Fruit fly (Drosophila melanogaster) whole organism, embryonic: ENCODE results near the gene CG43052.
A peak's percentile ranks its signal among the peaks of the same experiment; 100 is the strongest.

ENCODE experiments used
- Antp ChIP-seq: fragments of 200-800 bp; sonication (Bioruptor generic); optimal IDR thresholded peaks from 3 replicates; lab custom pipeline; 2016; ENCODE audit warnings: missing biosample characterization, missing genetic modification characterization
- CG10267 ChIP-seq: fragments of 200-800 bp; sonication (Bioruptor generic); optimal IDR thresholded peaks from 2 replicates; lab custom pipeline; 2018; ENCODE audit warnings: missing biosample characterization, mild to moderate bottlenecking, missing genetic modification characterization, moderate library complexity
- CG10654 ChIP-seq: fragments of 200-800 bp; sonication (Bioruptor generic); optimal IDR thresholded peaks from 2 replicates; lab custom pipeline; 2016; ENCODE audit warnings: missing biosample characterization, missing genetic modification characterization
- CG12659 ChIP-seq: fragments of 200-800 bp; sonication (Bioruptor generic); optimal IDR thresholded peaks from 3 replicates; lab custom pipeline; 2017; ENCODE audit warnings: mild to moderate bottlenecking, missing biosample characterization, missing genetic modification reagents, missing genetic modification characterization
- CG13296 ChIP-seq: fragments of 200-800 bp; sonication (Bioruptor generic); optimal IDR thresholded peaks from 3 replicates; lab custom pipeline; 2018; ENCODE audit warnings: missing biosample characterization, mild to moderate bottlenecking, missing genetic modification characterization
- CG14050 ChIP-seq: fragments of 200-800 bp; sonication (Bioruptor generic); IDR thresholded peaks from 3 replicates; pipeline ENCODE4 v1.3.6; 2022; ENCODE audit warnings: missing biosample characterization, missing genetic modification characterization
- CG14860 ChIP-seq: fragments of 200-800 bp; sonication (Bioruptor generic); IDR thresholded peaks from 3 replicates; pipeline ENCODE4 v1.3.6; 2022; ENCODE audit warnings: missing biosample characterization, missing genetic modification characterization; ENCODE audit not compliant: partially characterized antibody
- CG15514 ChIP-seq: fragments of 200-800 bp; sonication (Bioruptor generic); optimal IDR thresholded peaks from 3 replicates; lab custom pipeline; 2017; ENCODE audit warnings: missing biosample characterization, missing genetic modification characterization, mild to moderate bottlenecking, moderate library complexity, missing genetic modification reagents
- CG17359 ChIP-seq: fragments of 200-800 bp; sonication (Bioruptor generic); optimal IDR thresholded peaks from 3 replicates; lab custom pipeline; 2018; ENCODE audit warnings: missing biosample characterization, mild to moderate bottlenecking, missing genetic modification characterization, moderate library complexity
- CG2199 ChIP-seq: fragments of 200-800 bp; sonication (Bioruptor generic); IDR thresholded peaks from 3 replicates; pipeline ENCODE4 v1.3.6; 2022; ENCODE audit warnings: missing biosample characterization, missing genetic modification characterization
- CG2202 ChIP-seq: fragments of 200-800 bp; sonication (Bioruptor generic); optimal IDR thresholded peaks from 2 replicates; lab custom pipeline; 2018; ENCODE audit warnings: missing biosample characterization, mild to moderate bottlenecking, missing genetic modification characterization
- CG3163 ChIP-seq: fragments of 200-800 bp; sonication (Bioruptor generic); optimal IDR thresholded peaks from 3 replicates; lab custom pipeline; 2016; ENCODE audit warnings: missing biosample characterization, missing genetic modification characterization
- CG33557 ChIP-seq: fragments of 200-800 bp; sonication (Bioruptor generic); optimal IDR thresholded peaks from 2 replicates; lab custom pipeline; 2019; ENCODE audit warnings: missing biosample characterization, mild to moderate bottlenecking, missing genetic modification characterization, moderate library complexity
- CG3995 ChIP-seq: fragments of 200-800 bp; sonication (Bioruptor generic); optimal IDR thresholded peaks from 3 replicates; lab custom pipeline; 2016; ENCODE audit warnings: missing biosample characterization, missing genetic modification characterization
- CG4404 ChIP-seq: fragments of 200-800 bp; sonication (Bioruptor generic); IDR thresholded peaks from 2 replicates; pipeline ENCODE4 v1.3.6; 2022; ENCODE audit warnings: missing biosample characterization, missing genetic modification characterization
- CG4854 ChIP-seq: fragments of 200-800 bp; sonication (Bioruptor generic); optimal IDR thresholded peaks from 2 replicates; lab custom pipeline; 2016; ENCODE audit warnings: missing biosample characterization, missing genetic modification characterization, inconsistent platforms
- CG8089 ChIP-seq: fragments of 200-800 bp; sonication (Bioruptor generic); optimal IDR thresholded peaks from 3 replicates; lab custom pipeline; 2016; ENCODE audit warnings: missing biosample characterization, missing genetic modification characterization
- CkIIα-i1 ChIP-seq: fragments of 200-800 bp; sonication (Bioruptor generic); IDR thresholded peaks from 2 replicates; pipeline ENCODE4 v1.3.6; 2022; ENCODE audit warnings: missing biosample characterization, missing genetic modification characterization
- Fer2 ChIP-seq: fragments of 200-800 bp; sonication (Bioruptor generic); optimal IDR thresholded peaks from 2 replicates; lab custom pipeline; 2018; ENCODE audit warnings: missing biosample characterization, mild to moderate bottlenecking, missing genetic modification characterization, moderate library complexity
- Hand ChIP-seq: fragments of 200-800 bp; sonication (Bioruptor generic); optimal IDR thresholded peaks from 2 replicates; lab custom pipeline; 2017; ENCODE audit warnings: mild to moderate bottlenecking, missing biosample characterization, missing genetic modification reagents, missing genetic modification characterization
- Hey ChIP-seq: fragments of 200-800 bp; sonication (Bioruptor generic); optimal IDR thresholded peaks from 3 replicates; lab custom pipeline; 2018; ENCODE audit warnings: missing biosample characterization, mild to moderate bottlenecking, missing genetic modification characterization
- HmgD ChIP-seq: fragments of 200-800 bp; sonication (Bioruptor generic); optimal IDR thresholded peaks from 3 replicates; lab custom pipeline; 2016; ENCODE audit warnings: missing biosample characterization, missing genetic modification characterization
- Hsf ChIP-seq: fragments of 200-800 bp; sonication (Bioruptor generic); optimal IDR thresholded peaks from 3 replicates; lab custom pipeline; 2016; ENCODE audit warnings: missing biosample characterization, missing genetic modification characterization
- MBD-R2 ChIP-seq: fragments of 200-800 bp; sonication (Bioruptor generic); IDR thresholded peaks from 2 replicates; pipeline ENCODE4 v1.3.6; 2022; ENCODE audit warnings: missing biosample characterization, missing genetic modification characterization
- Med ChIP-seq: fragments of 200-800 bp; sonication (Bioruptor generic); peaks from one replicate; lab custom pipeline; 2016; ENCODE audit warnings: missing biosample characterization, missing genetic modification characterization, mild to moderate bottlenecking, inconsistent platforms, moderate library complexity
- NC2α ChIP-seq: fragments of 200-800 bp; sonication (Bioruptor generic); optimal IDR thresholded peaks from 2 replicates; lab custom pipeline; 2016; ENCODE audit warnings: missing biosample characterization, missing genetic modification characterization
- Nf-YB ChIP-seq: fragments of 200-800 bp; sonication (Bioruptor generic); optimal IDR thresholded peaks from 3 replicates; lab custom pipeline; 2019; ENCODE audit warnings: missing biosample characterization, mild to moderate bottlenecking, missing genetic modification characterization, moderate library complexity
- Poxn ChIP-seq: fragments of 200-800 bp; sonication (Bioruptor generic); IDR thresholded peaks from 2 replicates; pipeline ENCODE4 v1.3.6; 2022; ENCODE audit warnings: missing biosample characterization, missing genetic modification characterization
- Side ChIP-seq: fragments of 200-800 bp; sonication (Bioruptor generic); optimal IDR thresholded peaks from 2 replicates; lab custom pipeline; 2016; ENCODE audit warnings: missing biosample characterization, missing genetic modification characterization
- Sin3A ChIP-seq: fragments of >200 bp; optimal IDR thresholded peaks from 2 replicates; lab custom pipeline; 2018
- Sox102F ChIP-seq: fragments of 200-800 bp; sonication (Bioruptor generic); optimal IDR thresholded peaks from 2 replicates; lab custom pipeline; 2018; ENCODE audit warnings: missing biosample characterization, mild to moderate bottlenecking, missing genetic modification characterization, moderate library complexity
- Sry-δ ChIP-seq: fragments of 200-800 bp; sonication (Bioruptor generic); optimal IDR thresholded peaks from 2 replicates; lab custom pipeline; 2016; ENCODE audit warnings: missing biosample characterization, missing genetic modification characterization
- abd-A ChIP-seq: fragments of 200-800 bp; sonication (Bioruptor generic); optimal IDR thresholded peaks from 3 replicates; lab custom pipeline; 2019; ENCODE audit warnings: missing biosample characterization, mild to moderate bottlenecking, missing genetic modification characterization, moderate library complexity
- al ChIP-seq: fragments of 200-800 bp; sonication (Bioruptor generic); IDR thresholded peaks from 2 replicates; pipeline ENCODE4 v1.3.6; 2022; ENCODE audit warnings: missing biosample characterization, missing genetic modification characterization
- ap ChIP-seq: fragments of 200-800 bp; sonication (Bioruptor generic); IDR thresholded peaks from 2 replicates; pipeline ENCODE4 v1.3.6; 2022; ENCODE audit warnings: missing biosample characterization, missing genetic modification characterization
- az2 ChIP-seq: fragments of 200-800 bp; sonication (Bioruptor generic); optimal IDR thresholded peaks from 3 replicates; lab custom pipeline; 2016; ENCODE audit warnings: missing biosample characterization, missing genetic modification characterization
- bowl ChIP-seq: fragments of 200-800 bp; sonication (Bioruptor generic); IDR thresholded peaks from 2 replicates; pipeline ENCODE4 v1.3.6; 2022; ENCODE audit warnings: missing biosample characterization, missing genetic modification characterization
- da ChIP-seq: fragments of 200-800 bp; sonication (Bioruptor generic); optimal IDR thresholded peaks from 2 replicates; lab custom pipeline; 2016; ENCODE audit warnings: missing biosample characterization, missing genetic modification characterization
- ems ChIP-seq: fragments of 200-800 bp; sonication (Bioruptor generic); optimal IDR thresholded peaks from 3 replicates; lab custom pipeline; 2016; ENCODE audit warnings: missing biosample characterization, missing genetic modification characterization
- ewg ChIP-seq: fragments of 200-800 bp; sonication (Bioruptor generic); optimal IDR thresholded peaks from 3 replicates; lab custom pipeline; 2017; ENCODE audit warnings: mild to moderate bottlenecking, missing biosample characterization, missing genetic modification reagents, missing genetic modification characterization
- fd3F ChIP-seq: fragments of 200-800 bp; sonication (Bioruptor generic); optimal IDR thresholded peaks from 2 replicates; lab custom pipeline; 2018; ENCODE audit warnings: missing biosample characterization, mild to moderate bottlenecking, missing genetic modification characterization, moderate library complexity
- lov ChIP-seq, 2 experiments: fragments of 200-800 bp in 1 of 2; fragments of >200 bp in 1 of 2; sonication (Bioruptor generic) in 1 of 2; IDR thresholded peaks in 1 of 2; optimal IDR thresholded peaks in 1 of 2; 2 replicates in 1 of 2; 3 replicates in 1 of 2; pipeline versions ENCODE4 v1.3.6 to Lab custom; 2017 to 2022; ENCODE audit warnings: missing biosample characterization in 1 of 2, missing genetic modification characterization in 1 of 2
- run ChIP-seq: fragments of 200-800 bp; sonication (Bioruptor generic); optimal IDR thresholded peaks from 3 replicates; lab custom pipeline; 2018; ENCODE audit warnings: missing biosample characterization, mild to moderate bottlenecking, missing genetic modification characterization
- sc ChIP-seq, 3 experiments: fragments of >200 bp in 2 of 3; fragments of 200-800 bp in 1 of 3; sonication (Bioruptor generic) in 1 of 3; optimal IDR thresholded peaks; 2 replicates in 2 of 3; 3 replicates in 1 of 3; lab custom pipeline; 2017; ENCODE audit warnings: mild to moderate bottlenecking in 1 of 3, missing biosample characterization in 1 of 3, missing genetic modification characterization in 1 of 3, missing genetic modification reagents in 1 of 3
- sisA ChIP-seq: fragments of 200-800 bp; sonication (Bioruptor generic); IDR thresholded peaks from 2 replicates; pipeline ENCODE4 v1.3.6; 2022; ENCODE audit warnings: missing biosample characterization, missing genetic modification characterization
- tap ChIP-seq: fragments of 200-800 bp; optimal IDR thresholded peaks from 3 replicates; lab custom pipeline; 2019; ENCODE audit warnings: missing biosample characterization, mild to moderate bottlenecking, missing genetic modification characterization, moderate library complexity
- trh ChIP-seq: fragments of 200-800 bp; sonication (Bioruptor generic); optimal IDR thresholded peaks from 2 replicates; lab custom pipeline; 2016; ENCODE audit warnings: missing biosample characterization, missing genetic modification characterization
- tup ChIP-seq: fragments of 200-800 bp; sonication (Bioruptor generic); optimal IDR thresholded peaks from 2 replicates; lab custom pipeline; 2016; ENCODE audit warnings: missing biosample characterization, mild to moderate bottlenecking, missing genetic modification characterization, moderate library complexity

The CG43052 gene

DNA sequence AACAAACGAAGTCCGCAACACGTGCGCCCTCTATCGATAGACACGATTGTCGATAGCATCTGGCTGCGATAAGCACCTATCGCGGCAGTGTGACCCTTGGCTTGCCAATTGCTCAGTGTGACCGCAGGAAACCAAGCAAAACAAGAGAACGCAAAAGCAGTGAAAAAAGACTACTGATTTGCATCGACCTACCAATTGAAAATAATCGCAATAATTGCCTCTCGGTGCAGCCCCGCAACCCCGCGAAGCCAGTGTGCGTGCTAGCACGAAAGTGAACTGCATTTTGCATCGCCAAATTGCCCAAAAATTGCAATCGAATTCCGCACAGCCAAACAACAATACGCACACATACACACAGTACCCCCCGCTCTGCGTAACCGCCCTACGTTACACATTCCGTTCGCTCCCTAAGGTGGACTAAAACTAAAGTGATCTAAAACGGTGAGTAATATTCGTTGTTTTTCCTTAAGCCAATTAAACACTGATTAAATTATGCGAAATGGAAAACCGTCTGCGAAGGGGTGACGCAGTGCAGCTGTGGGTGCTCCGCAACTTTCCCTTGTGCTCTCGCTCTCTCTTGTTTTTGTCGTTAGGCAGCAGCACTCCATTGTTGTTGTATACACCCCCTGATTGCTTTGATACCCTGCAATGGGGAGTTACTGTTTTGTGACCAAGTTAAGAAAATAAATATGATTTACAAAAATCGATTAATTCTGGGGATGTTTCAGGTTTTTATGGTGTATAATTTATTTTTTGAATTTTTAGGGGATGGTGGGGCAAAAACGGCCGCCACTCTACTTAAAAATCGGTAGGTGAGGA, 3.4 kb downstream of the CG43052 start, which contains the start of gene Rab14 (continued):
- TF ChIP-seq CG14860 (peak; percentile 79), Hand (peak; percentile 70), CG15514 (peak; percentile 58), da (GFP tag; lab: Kevin White, UChicago) (no peak), run (peak; percentile 40), az2 (GFP tag; lab: Kevin White, UChicago) (peak; percentile 89), CG33557 (GFP tag; lab: Kevin White, UChicago) (peak; percentile 53), ewg (peak; percentile 68), HmgD (GFP tag; lab: Kevin White, UChicago) (peak; percentile 74), sc (optimal IDR thresholded peaks at IDR 0.05; lab: Kevin White, UChicago) (no peak), sc (GFP tag; optimal IDR thresholded peaks at IDR 0.05; lab: Kevin White, UChicago) (peak; percentile 67), CG2199 (GFP tag; lab: Robert Waterston, UW) (peak; percentile 11; the same call in 1 of the 3 replicates), CG4854 (GFP tag; lab: Kevin White, UChicago) (peak; percentile 76), Sox102F (peak; percentile 88), Antp (GFP tag; lab: Kevin White, UChicago) (peak; percentile 68), CG10267 (peak; percentile 37), Med (GFP tag; lab: Kevin White, UChicago) (peak; percentile 95), CG3995 (GFP tag; lab: Kevin White, UChicago) (peak; percentile 62), ems (GFP tag; lab: Kevin White, UChicago) (peak; percentile 75), abd-A (tag; lab: Kevin White, UChicago) (peak; percentile 22), CkIIα-i1 (GFP tag; lab: Robert Waterston, UW) (0 out of 2 replicates have a peak, but pooled peaks have one; percentile 34), trh (GFP tag; lab: Kevin White, UChicago) (peak; percentile 60), tap (tag; lab: Kevin White, UChicago) (peak; percentile 75), bowl (GFP tag; lab: Robert Waterston, UW) (peak; percentile 56; the same call in 1 of the 2 replicates), CG17359 (tag; lab: Kevin White, UChicago) (peak; percentile 87), CG2202 (peak; percentile 66), sisA (GFP tag; lab: Robert Waterston, UW) (peak; percentile 71), fd3F (peak; percentile 74), ap (GFP tag; lab: Robert Waterston, UW) (peak; percentile 65), Nf-YB (GFP tag; lab: Kevin White, UChicago) (peak; percentile 71), al (GFP tag; lab: Robert Waterston, UW) (peak; percentile 69), MBD-R2 (GFP tag; lab: Robert Waterston, UW) (peak; percentile 87), NC2α (GFP tag; lab: Kevin White, UChicago) (peak; percentile 34), CG3163 (GFP tag; lab: Kevin White, UChicago) (peak; percentile 34), CG13296 (GFP tag; lab: Kevin White, UChicago) (peak; percentile 85), Sin3A (lab: Kevin White, UChicago) (peak; percentile 91), CG14050 (peak; percentile 66), Hsf (GFP tag; lab: Kevin White, UChicago) (peak; percentile 84), CG8089 (GFP tag; lab: Kevin White, UChicago) (peak; percentile 57), CG4404 (GFP tag; lab: Robert Waterston, UW) (peak; percentile 47), CG12659 (GFP tag; lab: Kevin White, UChicago) (peak; percentile 76), Sry-δ (GFP tag; lab: Kevin White, UChicago) (peak; percentile 83), tup (GFP tag; lab: Kevin White, UChicago) (peak; percentile 68), CG10654 (GFP tag; lab: Kevin White, UChicago) (peak; percentile 32), Hey (tag; lab: Kevin White, UChicago) (no peak), Side (peak; percentile 57), Fer2 (tag; lab: Kevin White, UChicago) (peak; percentile 75), lov (optimal IDR thresholded peaks at IDR 0.05; lab: Kevin White, UChicago) (no peak), lov (GFP tag; IDR thresholded peaks at IDR 0.05; lab: Robert Waterston, UW) (peak; percentile 59; the same call in 1 of the 3 replicates), Poxn (GFP tag; lab: Robert Waterston, UW) (no peak)
